Worm (Caenorhabditis elegans) whole organism, mixed stage, embryonic: ENCODE data around the gene ZK1307.3.
A peak's percentile ranks its signal among the peaks of the same experiment; 100 is the strongest.

Experiments used
- bed-3 ChIP-seq: fragments of 200-800 bp; sonication (Bioruptor generic); optimal IDR thresholded peaks from 3 replicates; lab custom pipeline; 2018; ENCODE audit warnings: mild to moderate bottlenecking, missing genetic modification characterization, moderate library complexity, missing compliant biosample characterization
- blmp-1 ChIP-seq: fragments of 150-350 bp; optimal IDR thresholded peaks from 2 replicates; lab custom pipeline; 2014; ENCODE audit warnings: missing biosample characterization, missing genetic modification characterization
- ceh-39 ChIP-seq: fragments of 150-350 bp; optimal IDR thresholded peaks from 2 replicates; lab custom pipeline; 2014; ENCODE audit warnings: missing biosample characterization, missing genetic modification characterization
- ceh-43 ChIP-seq: fragments of 200-800 bp; sonication (Bioruptor generic); optimal IDR thresholded peaks from 2 replicates; lab custom pipeline; 2018; ENCODE audit warnings: mild to moderate bottlenecking, missing genetic modification characterization, moderate library complexity, missing compliant biosample characterization
- ceh-83 ChIP-seq: fragments of 200-800 bp; sonication (Bioruptor generic); optimal IDR thresholded peaks from 2 replicates; lab custom pipeline; 2018; ENCODE audit warnings: mild to moderate bottlenecking, missing genetic modification characterization, missing compliant biosample characterization
- ces-1 ChIP-seq: fragments of 150-350 bp; optimal IDR thresholded peaks from 2 replicates; lab custom pipeline; 2014; ENCODE audit warnings: missing biosample characterization, missing genetic modification reagents, missing genetic modification characterization
- cnd-1 ChIP-seq: fragments of 200-800 bp; sonication (Bioruptor generic); optimal IDR thresholded peaks from 2 replicates; lab custom pipeline; 2018; ENCODE audit warnings: mild to moderate bottlenecking, missing genetic modification characterization, missing compliant biosample characterization
- drap-1 ChIP-seq: fragments of 200-800 bp; sonication (Bioruptor generic); optimal IDR thresholded peaks from 3 replicates; lab custom pipeline; 2018; ENCODE audit warnings: mild to moderate bottlenecking, missing genetic modification characterization, missing compliant biosample characterization
- elt-1 ChIP-seq: sonication (generic microtip); optimal IDR thresholded peaks from 2 replicates; lab custom pipeline; 2017; ENCODE audit warnings: missing genetic modification characterization, mild to moderate bottlenecking, missing compliant biosample characterization, antibody characterized with exemption, moderate library complexity, borderline replicate concordance; ENCODE audit not compliant: insufficient read depth
- elt-3 ChIP-seq: fragments of 150-350 bp; optimal IDR thresholded peaks from 2 replicates; lab custom pipeline; 2014; ENCODE audit warnings: missing biosample characterization, missing genetic modification characterization
- flh-1 ChIP-seq: fragments of 200-800 bp; sonication (Bioruptor generic); optimal IDR thresholded peaks from 2 replicates; lab custom pipeline; 2018; ENCODE audit warnings: mild to moderate bottlenecking, missing genetic modification characterization, moderate library complexity, missing compliant biosample characterization
- ham-2 ChIP-seq: fragments of 200-800 bp; sonication (Bioruptor generic); optimal IDR thresholded peaks from 2 replicates; lab custom pipeline; 2018; ENCODE audit warnings: mild to moderate bottlenecking, missing genetic modification characterization, missing compliant biosample characterization
- hlh-1 ChIP-seq: fragments of 150-350 bp; optimal IDR thresholded peaks from 2 replicates; lab custom pipeline; 2014; ENCODE audit warnings: missing biosample characterization, missing genetic modification reagents, missing genetic modification characterization
- lin-13 ChIP-seq: fragments of 150-350 bp; optimal IDR thresholded peaks from 2 replicates; lab custom pipeline; 2014; ENCODE audit warnings: missing biosample characterization, missing genetic modification characterization
- mab-5 ChIP-seq: fragments of 150-350 bp; optimal IDR thresholded peaks from 2 replicates; lab custom pipeline; 2014; ENCODE audit warnings: missing biosample characterization, missing genetic modification characterization
- mep-1 ChIP-seq: fragments of 150-350 bp; optimal IDR thresholded peaks from 2 replicates; lab custom pipeline; 2017; ENCODE audit warnings: missing biosample characterization, missing genetic modification reagents, missing genetic modification characterization, inconsistent platforms
- mls-2 ChIP-seq: sonication (generic microtip); optimal IDR thresholded peaks from 2 replicates; lab custom pipeline; 2016; ENCODE audit warnings: mild to moderate bottlenecking, missing genetic modification characterization, moderate library complexity, missing compliant biosample characterization
- nhr-12 ChIP-seq: fragments of 150-350 bp; optimal IDR thresholded peaks from 2 replicates; lab custom pipeline; 2014; ENCODE audit warnings: missing biosample characterization, missing genetic modification characterization
- nhr-2 ChIP-seq: fragments of 150-350 bp; optimal IDR thresholded peaks from 2 replicates; lab custom pipeline; 2014; ENCODE audit warnings: missing biosample characterization, missing genetic modification characterization
- nhr-237 ChIP-seq: fragments of 150-350 bp; optimal IDR thresholded peaks from 2 replicates; lab custom pipeline; 2014; ENCODE audit warnings: missing biosample characterization, missing genetic modification characterization
- nhr-76 ChIP-seq: sonication (generic microtip); optimal IDR thresholded peaks from 2 replicates; lab custom pipeline; 2017; ENCODE audit warnings: missing biosample characterization, missing genetic modification characterization
- pha-4 ChIP-seq: fragments of 150-350 bp; optimal IDR thresholded peaks from 2 replicates; lab custom pipeline; 2018; ENCODE audit warnings: missing biosample characterization, missing genetic modification reagents, missing genetic modification characterization
- tbx-8 ChIP-seq: fragments of 200-800 bp; sonication (Bioruptor generic); optimal IDR thresholded peaks from 2 replicates; lab custom pipeline; 2018; ENCODE audit warnings: mild to moderate bottlenecking, missing genetic modification characterization, moderate library complexity, missing compliant biosample characterization
- unc-120 ChIP-seq: sonication (generic microtip); optimal IDR thresholded peaks from 2 replicates; lab custom pipeline; 2017; ENCODE audit warnings: missing genetic modification characterization, missing compliant biosample characterization; ENCODE audit not compliant: poor library complexity, severe bottlenecking
- unc-39 ChIP-seq: fragments of 150-350 bp; optimal IDR thresholded peaks from 2 replicates; lab custom pipeline; 2014; ENCODE audit warnings: missing biosample characterization, missing genetic modification characterization
- unc-62 ChIP-seq: fragments of 150-350 bp; optimal IDR thresholded peaks from 2 replicates; lab custom pipeline; 2014; ENCODE audit warnings: missing biosample characterization, missing genetic modification reagents, missing genetic modification characterization
- zip-8 ChIP-seq: fragments of 150-350 bp; optimal IDR thresholded peaks from 2 replicates; lab custom pipeline; 2014; ENCODE audit warnings: missing biosample characterization, missing genetic modification characterization
- ztf-11 ChIP-seq: fragments of 150-350 bp; optimal IDR thresholded peaks from 2 replicates; lab custom pipeline; 2014; ENCODE audit warnings: missing biosample characterization, missing genetic modification characterization

Gene ZK1307.3

ce11 chrII:9652919-9653318 lies at the start of gene ZK1307.3:
TSS of gene ZK1307.3 (minus strand) at chrII:9653019.
- TF ChIP-seq mep-1 (tag; lab: Kevin White, UChicago), result no peak
- no peak for TF ChIP-seq ztf-11 (tag; lab: Kevin White, UChicago)
- TF ChIP-seq unc-120 (tag; lab: Kevin White, UChicago), result no peak
- TF ChIP-seq zip-8 (tag; lab: Kevin White, UChicago), result no peak
- TF ChIP-seq nhr-12 (tag; lab: Kevin White, UChicago), result no peak
- no peak for TF ChIP-seq ceh-83
- TF ChIP-seq pha-4 (tag; lab: Kevin White, UChicago), result no peak
- TF ChIP-seq nhr-76 (tag; lab: Kevin White, UChicago), result no peak
- TF ChIP-seq hlh-1 (tag; lab: Kevin White, UChicago), result no peak
- TF ChIP-seq tbx-8, result no peak
- no peak for TF ChIP-seq lin-13 (tag; lab: Kevin White, UChicago)
- TF ChIP-seq drap-1 (GFP tag; lab: Kevin White, UChicago), result no peak
- no peak for TF ChIP-seq mab-5
- TF ChIP-seq ces-1 (GFP tag; lab: Kevin White, UChicago), result no peak
- no peak for TF ChIP-seq ceh-39

ce11 chrII:9700363-9700762 lies 47.5 kb upstream of the ZK1307.3 start, which contains the start of the genes Y53C12A.8 and Y53C12A.7:
TSS of gene Y53C12A.8 (minus strand) at chrII:9700463.
TSS of gene Y53C12A.7 (plus strand) at chrII:9700543.
- TF ChIP-seq pha-4 (tag; lab: Kevin White, UChicago) (no peak), ceh-43 (GFP tag; lab: Kevin White, UChicago) (no peak)
- TF ChIP-seq, all 35 proteins: peak for 0

ce11 chrII:9695942-9696341 lies 43.1 kb upstream of the ZK1307.3 start:
- TF ChIP-seq zip-8 (tag; lab: Kevin White, UChicago), result no peak
- TF ChIP-seq flh-1 (GFP tag; lab: Kevin White, UChicago), result no peak
- peak; percentile 17 for TF ChIP-seq ces-1 (GFP tag; lab: Kevin White, UChicago)
- no peak for TF ChIP-seq unc-62 (GFP tag; lab: Kevin White, UChicago)
- no peak for TF ChIP-seq bed-3 (GFP tag; lab: Kevin White, UChicago)

ce11 chrII:9691839-9692238 lies 39.0 kb upstream of the ZK1307.3 start, which contains the start of gene nlp-11:
TSS of gene nlp-11 (minus strand) at chrII:9691939.
- TF ChIP-seq ces-1 (GFP tag; lab: Kevin White, UChicago) (no peak), drap-1 (GFP tag; lab: Kevin White, UChicago) (no peak), elt-1 (tag; lab: Kevin White, UChicago) (no peak), zip-8 (tag; lab: Kevin White, UChicago) (no peak), mep-1 (tag; lab: Kevin White, UChicago) (no peak), ceh-43 (GFP tag; lab: Kevin White, UChicago) (no peak), nhr-12 (tag; lab: Kevin White, UChicago) (no peak), ham-2 (GFP tag; lab: Kevin White, UChicago) (no peak), elt-3 (tag; lab: Kevin White, UChicago) (no peak), blmp-1 (tag; lab: Kevin White, UChicago) (no peak), unc-39 (tag; lab: Kevin White, UChicago) (no peak), flh-1 (GFP tag; lab: Kevin White, UChicago) (no peak), mls-2 (tag; lab: Kevin White, UChicago) (no peak), nhr-2 (tag; lab: Kevin White, UChicago) (no peak), hlh-1 (tag; lab: Kevin White, UChicago) (no peak), ceh-83 (no peak), lin-13 (tag; lab: Kevin White, UChicago) (no peak)

- TF ChIP-seq nhr-237 (tag; lab: Kevin White, UChicago) (no peak), ces-1 (GFP tag; lab: Kevin White, UChicago) (peak; percentile 48), unc-62 (GFP tag; lab: Kevin White, UChicago) (no peak), elt-3 (tag; lab: Kevin White, UChicago) (no peak), cnd-1 (no peak), mls-2 (tag; lab: Kevin White, UChicago) (no peak)
- TF ChIP-seq, all 35 proteins: peak for 1
Observed at ce11 chrII:9690067-9690632, 37.3 kb upstream of the ZK1307.3 start.
